Fruit fly (Drosophila melanogaster): ENCODE data around the gene CG17376.

- TF ChIP-seq psq (optimal IDR thresholded peaks at IDR 0.05) = no peak
- TF ChIP-seq insv (optimal IDR thresholded peaks at IDR 0.05) = no peak
- TF ChIP-seq h (optimal IDR thresholded peaks at IDR 0.05) = no peak
- no peak for TF ChIP-seq ttk (optimal IDR thresholded peaks at IDR 0.05)
- no peak for TF ChIP-seq Sin3A (optimal IDR thresholded peaks at IDR 0.05)
- no peak for TF ChIP-seq Myc (optimal IDR thresholded peaks at IDR 0.05)
Measured at dm6 chr2L:6805783-6806182, 5.1 kb upstream of the CG17376 start, which contains the start of gene CG17375.

Data from Kc167 (cell line).